Worm (Caenorhabditis elegans) whole organism, L4 larva: Measurements from ENCODE around the gene EGAP1.5.

Source experiments
- F10B5.3 ChIP-seq: sonication (generic microtip); optimal IDR thresholded peaks from 2 replicates; lab custom pipeline; 2016; ENCODE audit warnings: mild to moderate bottlenecking, missing genetic modification characterization, missing compliant biosample characterization
- F37D6.2 ChIP-seq: sonication (generic microtip); optimal IDR thresholded peaks from 2 replicates; lab custom pipeline; 2016; ENCODE audit warnings: mild to moderate bottlenecking, missing genetic modification characterization, missing compliant biosample characterization
- T20F7.1 ChIP-seq: fragments of 200-800 bp; sonication (Bioruptor generic); optimal IDR thresholded peaks from 2 replicates; lab custom pipeline; 2018; ENCODE audit warnings: mild to moderate bottlenecking, missing genetic modification characterization, missing compliant biosample characterization
- T26A8.4 ChIP-seq: fragments of 200-800 bp; sonication (Bioruptor generic); IDR thresholded peaks from 2 replicates; pipeline ENCODE4 v1.3.6; 2022; ENCODE audit warnings: missing genetic modification characterization, missing compliant biosample characterization
- Y105C5A.15 ChIP-seq: fragments of 200-800 bp; sonication (Bioruptor generic); IDR thresholded peaks from 2 replicates; pipeline ENCODE4 v1.3.6; 2022; ENCODE audit warnings: missing genetic modification characterization, missing compliant biosample characterization
- Y5F2A.4 ChIP-seq: fragments of 200-800 bp; sonication (Bioruptor generic); optimal IDR thresholded peaks from 2 replicates; lab custom pipeline; 2018; ENCODE audit warnings: mild to moderate bottlenecking, missing genetic modification characterization, missing compliant biosample characterization
- arid-1 ChIP-seq: fragments of 200-800 bp; sonication (Bioruptor generic); conservative IDR thresholded peaks from 2 replicates; pipeline ENCODE4 v1.3.6; 2022; ENCODE audit warnings: missing genetic modification reagents, missing genetic modification characterization, missing compliant biosample characterization
- ceh-20 ChIP-seq: fragments of 200-800 bp; sonication (Bioruptor generic); IDR thresholded peaks from 2 replicates; pipeline ENCODE4 v1.3.6; 2022; ENCODE audit warnings: missing genetic modification reagents, missing genetic modification characterization, missing compliant biosample characterization
- ceh-32 ChIP-seq: sonication (generic microtip); optimal IDR thresholded peaks from 2 replicates; lab custom pipeline; 2016; ENCODE audit warnings: mild to moderate bottlenecking, missing genetic modification characterization, missing compliant biosample characterization; ENCODE audit not compliant: poor library complexity
- daf-16 ChIP-seq, 3 experiments: sonication (generic microtip); optimal IDR thresholded peaks; 2 replicates each; lab custom pipeline; 2016 to 2017; ENCODE audit warnings: missing genetic modification characterization in 3 of 3, missing genetic modification reagents in 3 of 3, mild to moderate bottlenecking in 2 of 3, missing compliant biosample characterization in 2 of 3, missing biosample characterization in 1 of 3, moderate library complexity in 1 of 3
- dve-1 ChIP-seq: sonication (generic microtip); optimal IDR thresholded peaks from 2 replicates; lab custom pipeline; 2017; ENCODE audit warnings: antibody characterized with exemption, mild to moderate bottlenecking, missing genetic modification characterization, missing compliant biosample characterization; ENCODE audit not compliant: insufficient read depth
- egl-43 ChIP-seq: fragments of 200-800 bp; sonication (Bioruptor generic); IDR thresholded peaks from 2 replicates; pipeline ENCODE4 v1.3.6; 2022; ENCODE audit warnings: missing genetic modification reagents, missing genetic modification characterization, missing compliant biosample characterization
- fos-1 ChIP-seq: fragments of 150-350 bp; optimal IDR thresholded peaks from 2 replicates; lab custom pipeline; 2014; ENCODE audit warnings: missing biosample characterization, missing genetic modification characterization
- gei-8 ChIP-seq: fragments of 200-800 bp; sonication (Bioruptor generic); optimal IDR thresholded peaks from 2 replicates; lab custom pipeline; 2018; ENCODE audit warnings: mild to moderate bottlenecking, missing genetic modification characterization, missing compliant biosample characterization
- hif-1 ChIP-seq, 2 experiments: sonication (generic microtip); optimal IDR thresholded peaks; 2 replicates each; lab custom pipeline; 2016 to 2017; ENCODE audit warnings: missing compliant biosample characterization in 2 of 2, missing genetic modification characterization in 2 of 2, missing genetic modification reagents in 2 of 2, missing genotype in 2 of 2, mild to moderate bottlenecking in 1 of 2
- hlh-11 ChIP-seq: fragments of 200-800 bp; sonication (Bioruptor generic); optimal IDR thresholded peaks from 2 replicates; lab custom pipeline; 2018; ENCODE audit warnings: mild to moderate bottlenecking, missing genetic modification characterization, missing compliant biosample characterization
- hlh-30 ChIP-seq: sonication (generic microtip); optimal IDR thresholded peaks from 2 replicates; lab custom pipeline; 2017; ENCODE audit warnings: antibody characterized with exemption, mild to moderate bottlenecking, missing genetic modification characterization, missing compliant biosample characterization; ENCODE audit not compliant: insufficient read depth
- hmg-1.1 ChIP-seq: fragments of 200-800 bp; sonication (Bioruptor generic); IDR thresholded peaks from 2 replicates; pipeline ENCODE4 v1.3.6; 2022; ENCODE audit warnings: missing genetic modification reagents, missing genetic modification characterization, missing compliant biosample characterization
- jun-1 ChIP-seq: fragments of 150-350 bp; optimal IDR thresholded peaks from 2 replicates; lab custom pipeline; 2014; ENCODE audit warnings: missing biosample characterization, missing genetic modification reagents, missing genetic modification characterization
- lin-1 ChIP-seq: fragments of 200-800 bp; sonication (Bioruptor generic); IDR thresholded peaks from 2 replicates; pipeline ENCODE4 v1.3.6; 2022; ENCODE audit warnings: missing genetic modification reagents, missing genetic modification characterization, missing compliant biosample characterization
- lin-15B ChIP-seq: fragments of 150-350 bp; sonication (generic microtip); optimal IDR thresholded peaks from 3 replicates; lab custom pipeline; 2014; ENCODE audit warnings: missing biosample characterization, missing genetic modification characterization
- lin-38 ChIP-seq: fragments of 200-800 bp; sonication (Bioruptor generic); IDR thresholded peaks from 2 replicates; pipeline ENCODE4 v1.3.6; 2022; ENCODE audit warnings: missing genetic modification reagents, missing genetic modification characterization, missing compliant biosample characterization
- lsy-2 ChIP-seq, 2 experiments: fragments of 150-350 bp in 1 of 2; sonication (generic microtip) in 1 of 2; optimal IDR thresholded peaks; 2 replicates each; lab custom pipeline; 2014 to 2017; ENCODE audit warnings: missing biosample characterization in 2 of 2, missing genetic modification characterization in 2 of 2
- mdl-1 ChIP-seq, 2 experiments: fragments of 150-350 bp in 1 of 2; sonication (generic microtip) in 1 of 2; optimal IDR thresholded peaks; 2 replicates each; lab custom pipeline; 2014 to 2017; ENCODE audit warnings: missing biosample characterization in 2 of 2, missing genetic modification characterization in 2 of 2
- mep-1 ChIP-seq: fragments of 150-350 bp; sonication (generic microtip); optimal IDR thresholded peaks from 3 replicates; lab custom pipeline; 2014; ENCODE audit warnings: missing biosample characterization, missing genetic modification characterization
- mes-2 ChIP-seq: sonication (generic microtip); optimal IDR thresholded peaks from 2 replicates; lab custom pipeline; 2016; ENCODE audit warnings: missing genotype, mild to moderate bottlenecking, missing genetic modification characterization, missing compliant biosample characterization; ENCODE audit not compliant: poor library complexity, severe bottlenecking
- mxl-2 ChIP-seq: fragments of 200-800 bp; sonication (Bioruptor generic); conservative IDR thresholded peaks from 2 replicates; pipeline ENCODE4 v1.3.6; 2022; ENCODE audit warnings: missing genetic modification reagents, missing genetic modification characterization, missing compliant biosample characterization
- mxl-3 ChIP-seq: fragments of 200-800 bp; sonication (Bioruptor generic); optimal IDR thresholded peaks from 2 replicates; lab custom pipeline; 2018; ENCODE audit warnings: mild to moderate bottlenecking, missing genetic modification characterization, missing compliant biosample characterization
- nhr-10 ChIP-seq: fragments of 150-350 bp; optimal IDR thresholded peaks from 2 replicates; lab custom pipeline; 2014; ENCODE audit warnings: missing biosample characterization, missing genetic modification characterization
- nhr-102 ChIP-seq: sonication (generic microtip); optimal IDR thresholded peaks from 2 replicates; lab custom pipeline; 2016; ENCODE audit warnings: mild to moderate bottlenecking, missing genetic modification characterization, moderate library complexity, missing compliant biosample characterization
- nhr-111 ChIP-seq: fragments of 200-800 bp; sonication (Bioruptor generic); optimal IDR thresholded peaks from 2 replicates; lab custom pipeline; 2018; ENCODE audit warnings: mild to moderate bottlenecking, missing genetic modification characterization, missing compliant biosample characterization
- nhr-237 ChIP-seq: sonication (generic microtip); optimal IDR thresholded peaks from 2 replicates; lab custom pipeline; 2017; ENCODE audit warnings: missing biosample characterization, missing genetic modification characterization
- nhr-25 ChIP-seq: sonication (generic microtip); optimal IDR thresholded peaks from 2 replicates; lab custom pipeline; 2017; ENCODE audit warnings: missing genetic modification characterization, mild to moderate bottlenecking, missing compliant biosample characterization, antibody characterized with exemption, moderate library complexity, borderline replicate concordance; ENCODE audit not compliant: insufficient read depth
- nhr-28 ChIP-seq: fragments of 150-350 bp; optimal IDR thresholded peaks from 2 replicates; lab custom pipeline; 2014; ENCODE audit warnings: missing biosample characterization, missing genetic modification characterization
- nhr-41 ChIP-seq: fragments of 200-800 bp; sonication (Bioruptor generic); IDR thresholded peaks from 2 replicates; pipeline ENCODE4 v1.3.6; 2022; ENCODE audit warnings: missing genetic modification reagents, missing genetic modification characterization, missing compliant biosample characterization
- nhr-48 ChIP-seq: sonication (generic microtip); optimal IDR thresholded peaks from 2 replicates; lab custom pipeline; 2016; ENCODE audit warnings: mild to moderate bottlenecking, missing genetic modification characterization, missing compliant biosample characterization
- nhr-77 ChIP-seq: fragments of 150-350 bp; optimal IDR thresholded peaks from 2 replicates; lab custom pipeline; 2014; ENCODE audit warnings: missing biosample characterization, missing genetic modification characterization
- pqm-1 ChIP-seq: sonication (generic microtip); optimal IDR thresholded peaks from 2 replicates; lab custom pipeline; 2017; ENCODE audit warnings: missing biosample characterization, missing genetic modification characterization
- saeg-2 ChIP-seq: fragments of 200-800 bp; sonication (Bioruptor generic); IDR thresholded peaks from 2 replicates; pipeline ENCODE4 v1.3.6; 2022; ENCODE audit warnings: missing genetic modification reagents, missing genetic modification characterization, missing compliant biosample characterization
- skn-1 ChIP-seq: fragments of 150-350 bp; optimal IDR thresholded peaks from 2 replicates; lab custom pipeline; 2014; ENCODE audit warnings: missing biosample characterization, missing genetic modification characterization
- snpc-1.2 ChIP-seq: fragments of 200-800 bp; sonication (Bioruptor generic); IDR thresholded peaks from 2 replicates; pipeline ENCODE4 v1.3.6; 2022; ENCODE audit warnings: missing genetic modification reagents, missing genetic modification characterization, missing compliant biosample characterization
- spr-1 ChIP-seq: sonication (generic microtip); optimal IDR thresholded peaks from 2 replicates; lab custom pipeline; 2016; ENCODE audit warnings: mild to moderate bottlenecking, missing genetic modification characterization, missing compliant biosample characterization
- tra-1 ChIP-seq: fragments of 200-800 bp; sonication (Bioruptor generic); IDR thresholded peaks from 2 replicates; pipeline ENCODE4 v1.3.6; 2022; ENCODE audit warnings: missing genetic modification reagents, missing genetic modification characterization, missing compliant biosample characterization
- unc-39 ChIP-seq: sonication (generic microtip); optimal IDR thresholded peaks from 2 replicates; lab custom pipeline; 2017; ENCODE audit warnings: missing biosample characterization, missing genetic modification characterization
- zag-1 ChIP-seq: fragments of 150-350 bp; optimal IDR thresholded peaks from 2 replicates; lab custom pipeline; 2014; ENCODE audit warnings: missing biosample characterization, missing genetic modification characterization
- zfp-3 ChIP-seq: fragments of 200-800 bp; sonication (Bioruptor generic); conservative IDR thresholded peaks from 2 replicates; pipeline ENCODE4 v1.3.6; 2022; ENCODE audit warnings: missing genetic modification reagents, missing genetic modification characterization, missing compliant biosample characterization

The EGAP1.5 gene

DNA sequence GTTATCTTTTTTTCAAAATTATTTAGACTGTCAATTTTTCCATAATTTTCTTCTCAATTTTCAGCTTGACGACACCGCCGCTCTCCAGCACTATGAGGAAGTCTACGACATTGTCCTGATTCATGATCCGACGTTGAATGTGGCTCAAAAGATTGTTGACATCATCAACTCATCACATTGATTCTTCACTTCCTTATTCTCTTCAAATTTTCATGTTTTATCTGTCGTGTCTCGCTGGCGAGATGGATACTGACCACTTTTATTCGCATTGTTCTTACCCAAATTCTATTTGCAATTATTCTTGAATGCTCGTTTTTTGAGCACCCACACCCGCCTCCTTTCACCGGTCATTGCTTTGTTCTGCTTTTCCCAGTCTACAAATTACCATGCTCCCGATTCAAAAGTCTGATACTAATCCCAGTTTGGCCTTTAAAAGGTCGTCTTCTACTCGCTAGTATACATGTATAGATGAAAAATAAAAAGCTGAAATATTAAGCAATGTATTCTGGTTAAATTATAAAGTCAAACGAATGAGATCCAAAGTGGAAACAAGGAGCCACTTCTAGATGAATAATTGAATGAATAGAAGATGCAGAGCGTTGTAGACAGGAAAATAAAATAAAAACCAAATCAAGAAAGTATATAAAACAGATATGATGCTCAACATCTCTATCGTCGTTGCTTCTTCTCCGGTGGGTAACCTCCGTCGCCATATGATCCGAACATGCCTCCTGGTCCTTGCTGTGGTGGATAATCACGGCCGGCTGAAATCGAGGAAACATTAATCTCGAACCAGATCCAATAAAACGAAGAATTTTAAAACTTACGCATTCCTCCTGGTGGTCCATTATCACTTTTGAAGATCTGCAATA is 21.8 kb downstream of the EGAP1.5 start:
- TF ChIP-seq spr-1 (tag; lab: Kevin White, UChicago) (peak; percentile 20), nhr-77 (tag; lab: Kevin White, UChicago) (peak; percentile 17), ceh-20 (0 out of 2 replicates have a peak, but pooled peaks have one; percentile 10), nhr-25 (tag; lab: Kevin White, UChicago) (peak; percentile 45), mxl-3 (GFP tag; lab: Kevin White, UChicago) (no peak), unc-39 (tag; lab: Kevin White, UChicago) (no peak), lin-15B (no peak), gei-8 (GFP tag; lab: Kevin White, UChicago) (peak; percentile 2), zag-1 (tag; lab: Kevin White, UChicago) (no peak), hif-1 (tag; optimal IDR thresholded peaks at IDR 0.05; lab: Kevin White, UChicago) (peak in 1 of 2 experiments; percentile 13), hlh-30 (tag; lab: Kevin White, UChicago) (peak; percentile 27), nhr-102 (tag; lab: Kevin White, UChicago) (peak; percentile 75), nhr-10 (peak; percentile 44), Y5F2A.4 (GFP tag; lab: Kevin White, UChicago) (peak; percentile 6), pqm-1 (tag; lab: Kevin White, UChicago) (no peak), nhr-28 (tag; lab: Kevin White, UChicago) (no peak), arid-1 (GFP tag; lab: Robert Waterston, UW) (peak; percentile 47; the same call in 1 of the 2 replicates), lsy-2 (tag; optimal IDR thresholded peaks at IDR 0.05; lab: Kevin White, UChicago) (peak; percentile 9 to 45), mdl-1 (tag; optimal IDR thresholded peaks at IDR 0.05; lab: Kevin White, UChicago) (no peak), egl-43 (peak; percentile 59; the same call in 1 of the 2 replicates), hlh-11 (peak; percentile 14), fos-1 (no peak), snpc-1.2 (GFP tag; lab: Robert Waterston, UW) (no peak), lin-38 (GFP tag; lab: Robert Waterston, UW) (peak; percentile 47), saeg-2 (no peak), nhr-237 (tag; lab: Kevin White, UChicago) (no peak), nhr-111 (no peak), skn-1 (tag; lab: Kevin White, UChicago) (no peak), T26A8.4 (GFP tag; lab: Robert Waterston, UW) (peak; percentile 72; the same call in 1 of the 2 replicates), zfp-3 (GFP tag; lab: Robert Waterston, UW) (peak; percentile 78; the same call in 1 of the 2 replicates), nhr-41 (GFP tag; lab: Robert Waterston, UW) (no peak), hmg-1.1 (peak; percentile 22; the same call in 1 of the 2 replicates), mxl-2 (GFP tag; lab: Robert Waterston, UW) (0 out of 2 replicates have a peak, but pooled peaks have one; percentile 5), T20F7.1 (GFP tag; lab: Kevin White, UChicago) (peak; percentile 12), mep-1 (tag; lab: Kevin White, UChicago) (peak; percentile 43), tra-1 (no peak), daf-16 (GFP tag; optimal IDR thresholded peaks at IDR 0.05; lab: Kevin White, UChicago) (no peak), daf-16 (tag; optimal IDR thresholded peaks at IDR 0.05; lab: Kevin White, UChicago) (peak; percentile 28), F37D6.2 (tag; lab: Kevin White, UChicago) (no peak), nhr-48 (tag; lab: Kevin White, UChicago) (peak; percentile 14), mes-2 (tag; lab: Kevin White, UChicago) (peak; percentile 36), jun-1 (tag; lab: Kevin White, UChicago) (no peak), F10B5.3 (tag; lab: Kevin White, UChicago) (peak; percentile 12), dve-1 (tag; lab: Kevin White, UChicago) (peak; percentile 23), lin-1 (GFP tag; lab: Robert Waterston, UW) (0 out of 2 replicates have a peak, but pooled peaks have one; percentile 18), Y105C5A.15 (GFP tag; lab: Robert Waterston, UW) (0 out of 2 replicates have a peak, but pooled peaks have one; percentile 5), ceh-32 (tag; lab: Kevin White, UChicago) (no peak)
